Worm (Caenorhabditis elegans) whole organism, L1 larva: ENCODE data around the gene Y37E11AL.12.

ENCODE experiments used
- C16A3.4 ChIP-seq: fragments of 150-350 bp; optimal IDR thresholded peaks from 2 replicates; lab custom pipeline; 2014; ENCODE audit warnings: missing biosample characterization, missing genetic modification characterization
- F16B12.6 ChIP-seq: fragments of 150-350 bp; optimal IDR thresholded peaks from 2 replicates; lab custom pipeline; 2014; ENCODE audit warnings: missing biosample characterization, missing genetic modification characterization
- alr-1 ChIP-seq: fragments of 200-800 bp; sonication (Bioruptor generic); optimal IDR thresholded peaks from 2 replicates; lab custom pipeline; 2018; ENCODE audit warnings: borderline replicate concordance, mild to moderate bottlenecking, missing genetic modification characterization, missing compliant biosample characterization
- aly-2 ChIP-seq: fragments of 150-350 bp; optimal IDR thresholded peaks from 2 replicates; lab custom pipeline; 2014; ENCODE audit warnings: missing biosample characterization, missing genetic modification characterization
- blmp-1 ChIP-seq: fragments of 150-350 bp; optimal IDR thresholded peaks from 2 replicates; lab custom pipeline; 2014; ENCODE audit warnings: missing biosample characterization, missing genetic modification characterization
- ceh-63 ChIP-seq: fragments of 200-800 bp; sonication (Bioruptor generic); optimal IDR thresholded peaks from 2 replicates; lab custom pipeline; 2018; ENCODE audit warnings: mild to moderate bottlenecking, missing genetic modification characterization, missing compliant biosample characterization
- ceh-82 ChIP-seq, 3 experiments: fragments of 150-350 bp in 1 of 3; sonication (generic microtip) in 2 of 3; optimal IDR thresholded peaks; 2 replicates each; lab custom pipeline; 2014 to 2017; ENCODE audit warnings: missing biosample characterization in 3 of 3, missing genetic modification characterization in 3 of 3
- ceh-88 ChIP-seq: fragments of 200-800 bp; sonication (Bioruptor generic); IDR thresholded peaks from 2 replicates; pipeline ENCODE4 v1.3.6; 2022; ENCODE audit warnings: missing genetic modification characterization, missing compliant biosample characterization
- ceh-90 ChIP-seq: sonication (generic microtip); optimal IDR thresholded peaks from 2 replicates; lab custom pipeline; 2016; ENCODE audit warnings: missing genetic modification characterization, missing compliant biosample characterization
- ces-1 ChIP-seq: fragments of 150-350 bp; optimal IDR thresholded peaks from 2 replicates; lab custom pipeline; 2014; ENCODE audit warnings: missing biosample characterization, missing genetic modification reagents, missing genetic modification characterization
- dpl-1 ChIP-seq, 3 experiments: fragments of 150-350 bp in 2 of 3; sonication (generic microtip) in 1 of 3; optimal IDR thresholded peaks; 2 replicates each; lab custom pipeline; 2014 to 2017; ENCODE audit warnings: missing biosample characterization in 3 of 3, missing genetic modification characterization in 3 of 3, missing genetic modification reagents in 3 of 3
- efl-1 ChIP-seq, 4 experiments: fragments of 150-350 bp; optimal IDR thresholded peaks in 3 of 4; peaks in 1 of 4; 1 replicate in 1 of 4; 2 replicates in 3 of 4; lab custom pipeline; 2014; ENCODE audit warnings: missing biosample characterization in 2 of 4, missing genetic modification characterization in 2 of 4, missing genetic modification reagents in 2 of 4
- efl-3 ChIP-seq: fragments of 200-800 bp; sonication (Bioruptor generic); optimal IDR thresholded peaks from 2 replicates; lab custom pipeline; 2018; ENCODE audit warnings: mild to moderate bottlenecking, missing genetic modification characterization, missing compliant biosample characterization
- egl-13 ChIP-seq: sonication (generic microtip); optimal IDR thresholded peaks from 2 replicates; lab custom pipeline; 2016; ENCODE audit warnings: missing genotype, missing genetic modification reagents, missing genetic modification characterization, missing compliant biosample characterization
- elt-3 ChIP-seq, 6 experiments: fragments of 150-350 bp in 1 of 6; sonication (generic microtip); optimal IDR thresholded peaks; 2 replicates each; lab custom pipeline; 2017 to 2018; ENCODE audit warnings: missing biosample characterization in 6 of 6, missing genetic modification characterization in 6 of 6, inconsistent platforms in 1 of 6
- ets-5 ChIP-seq: fragments of 200-800 bp; sonication (Bioruptor generic); IDR thresholded peaks from 2 replicates; pipeline ENCODE4 v1.3.6; 2022; ENCODE audit warnings: missing genetic modification characterization, missing compliant biosample characterization
- fkh-10 ChIP-seq: sonication (generic microtip); optimal IDR thresholded peaks from 2 replicates; lab custom pipeline; 2017; ENCODE audit warnings: missing biosample characterization, missing genetic modification reagents, missing genetic modification characterization
- fkh-4 ChIP-seq: sonication (generic microtip); optimal IDR thresholded peaks from 2 replicates; lab custom pipeline; 2016; ENCODE audit warnings: missing compliant biosample characterization, missing genetic modification characterization, borderline replicate concordance
- fkh-8 ChIP-seq: sonication (generic microtip); optimal IDR thresholded peaks from 2 replicates; lab custom pipeline; 2016; ENCODE audit warnings: mild to moderate bottlenecking, missing genetic modification characterization, missing compliant biosample characterization
- jun-1 ChIP-seq: fragments of 150-350 bp; optimal IDR thresholded peaks from 2 replicates; lab custom pipeline; 2014; ENCODE audit warnings: missing biosample characterization, missing genetic modification reagents, missing genetic modification characterization
- lin-14 ChIP-seq: fragments of 200-800 bp; sonication (Bioruptor generic); optimal IDR thresholded peaks from 2 replicates; lab custom pipeline; 2018; ENCODE audit warnings: mild to moderate bottlenecking, missing genetic modification characterization, moderate library complexity, missing compliant biosample characterization
- lin-15B ChIP-seq: fragments of 150-350 bp; sonication (generic microtip); optimal IDR thresholded peaks from 3 replicates; lab custom pipeline; 2014; ENCODE audit warnings: missing biosample characterization, missing genetic modification characterization
- lin-35 ChIP-seq, 2 experiments: fragments of 150-350 bp; optimal IDR thresholded peaks; 2 replicates each; lab custom pipeline; 2014; ENCODE audit warnings: missing biosample characterization in 2 of 2, missing genetic modification characterization in 2 of 2, missing genetic modification reagents in 2 of 2
- lin-39 ChIP-seq: fragments of 150-350 bp; optimal IDR thresholded peaks from 2 replicates; lab custom pipeline; 2014; ENCODE audit warnings: missing biosample characterization, missing genetic modification reagents, missing genetic modification characterization
- lir-3 ChIP-seq: sonication (generic microtip); optimal IDR thresholded peaks from 2 replicates; lab custom pipeline; 2016; ENCODE audit warnings: mild to moderate bottlenecking, missing genetic modification characterization, moderate library complexity, missing compliant biosample characterization; ENCODE audit not compliant: poor library complexity
- lsy-2 ChIP-seq, 2 experiments: fragments of 150-350 bp; optimal IDR thresholded peaks; 2 replicates each; lab custom pipeline; 2014; ENCODE audit warnings: missing biosample characterization in 2 of 2, missing genetic modification characterization in 2 of 2
- mdl-1 ChIP-seq, 2 experiments: fragments of 150-350 bp; optimal IDR thresholded peaks; 2 replicates each; lab custom pipeline; 2014 to 2017; ENCODE audit warnings: missing biosample characterization in 2 of 2, missing genetic modification characterization in 2 of 2, inconsistent platforms in 1 of 2
- mep-1 ChIP-seq: fragments of 150-350 bp; optimal IDR thresholded peaks from 2 replicates; lab custom pipeline; 2014; ENCODE audit warnings: missing biosample characterization, missing genetic modification characterization
- nhr-20 ChIP-seq: sonication (generic microtip); optimal IDR thresholded peaks from 2 replicates; lab custom pipeline; 2016; ENCODE audit warnings: mild to moderate bottlenecking, missing genetic modification characterization, missing compliant biosample characterization
- nhr-71 ChIP-seq: sonication (generic microtip); optimal IDR thresholded peaks from 2 replicates; lab custom pipeline; 2016; ENCODE audit warnings: mild to moderate bottlenecking, missing genetic modification characterization, moderate library complexity, missing compliant biosample characterization
- nhr-77 ChIP-seq: fragments of 150-350 bp; optimal IDR thresholded peaks from 2 replicates; lab custom pipeline; 2014; ENCODE audit warnings: missing biosample characterization, missing genetic modification characterization
- nhr-84 ChIP-seq: sonication (generic microtip); optimal IDR thresholded peaks from 2 replicates; lab custom pipeline; 2017; ENCODE audit warnings: missing biosample characterization, missing genetic modification characterization
- nhr-85 ChIP-seq: sonication (generic microtip); peaks from one replicate; lab custom pipeline; 2016; ENCODE audit warnings: missing genetic modification characterization, inconsistent platforms, missing compliant biosample characterization
- nhr-90 ChIP-seq: sonication (generic microtip); optimal IDR thresholded peaks from 2 replicates; lab custom pipeline; 2016; ENCODE audit warnings: mild to moderate bottlenecking, missing genetic modification characterization, missing compliant biosample characterization; ENCODE audit not compliant: poor library complexity
- pqm-1 ChIP-seq: sonication (generic microtip); optimal IDR thresholded peaks from 3 replicates; lab custom pipeline; 2017; ENCODE audit warnings: missing biosample characterization, missing genetic modification characterization
- rnt-1 ChIP-seq: sonication (generic microtip); optimal IDR thresholded peaks from 2 replicates; lab custom pipeline; 2016; ENCODE audit warnings: mild to moderate bottlenecking, missing genetic modification characterization, moderate library complexity, missing compliant biosample characterization
- skn-1 ChIP-seq: fragments of 150-350 bp; optimal IDR thresholded peaks from 2 replicates; lab custom pipeline; 2014; ENCODE audit warnings: missing biosample characterization, missing genetic modification characterization
- snpc-4 ChIP-seq: fragments of 150-350 bp; optimal IDR thresholded peaks from 2 replicates; lab custom pipeline; 2014; ENCODE audit warnings: missing biosample characterization, missing genetic modification characterization
- snu-23 ChIP-seq: sonication (generic microtip); optimal IDR thresholded peaks from 2 replicates; lab custom pipeline; 2016; ENCODE audit warnings: missing genetic modification characterization, missing compliant biosample characterization
- sptf-1 ChIP-seq: fragments of 150-350 bp; optimal IDR thresholded peaks from 2 replicates; lab custom pipeline; 2014; ENCODE audit warnings: missing biosample characterization, missing genetic modification characterization
- swsn-7 ChIP-seq: sonication (generic microtip); optimal IDR thresholded peaks from 2 replicates; lab custom pipeline; 2016; ENCODE audit warnings: missing genetic modification characterization, missing compliant biosample characterization
- unc-130 ChIP-seq: fragments of 150-350 bp; optimal IDR thresholded peaks from 2 replicates; lab custom pipeline; 2017; ENCODE audit warnings: missing biosample characterization, missing genetic modification characterization, inconsistent platforms
- unc-86 ChIP-seq: sonication (generic microtip); optimal IDR thresholded peaks from 2 replicates; lab custom pipeline; 2016; ENCODE audit warnings: missing genetic modification characterization, missing compliant biosample characterization
- unc-98 ChIP-seq: fragments of 200-800 bp; sonication (Bioruptor generic); IDR thresholded peaks from 2 replicates; pipeline ENCODE4 v1.3.6; 2022; ENCODE audit warnings: missing genetic modification characterization, missing compliant biosample characterization
- vab-15 ChIP-seq: sonication (generic microtip); optimal IDR thresholded peaks from 2 replicates; lab custom pipeline; 2017; ENCODE audit warnings: missing genotype, mild to moderate bottlenecking, missing genetic modification characterization, missing compliant biosample characterization
- xbp-1 ChIP-seq: sonication (generic microtip); optimal IDR thresholded peaks from 2 replicates; lab custom pipeline; 2016; ENCODE audit warnings: missing genetic modification characterization, missing compliant biosample characterization
- zag-1 ChIP-seq: fragments of 150-350 bp; optimal IDR thresholded peaks from 2 replicates; lab custom pipeline; 2014; ENCODE audit warnings: missing biosample characterization, missing genetic modification characterization
- ztf-4 ChIP-seq: fragments of 150-350 bp; optimal IDR thresholded peaks from 2 replicates; lab custom pipeline; 2014; ENCODE audit warnings: missing biosample characterization, missing genetic modification characterization

Gene Y37E11AL.12

DNA sequence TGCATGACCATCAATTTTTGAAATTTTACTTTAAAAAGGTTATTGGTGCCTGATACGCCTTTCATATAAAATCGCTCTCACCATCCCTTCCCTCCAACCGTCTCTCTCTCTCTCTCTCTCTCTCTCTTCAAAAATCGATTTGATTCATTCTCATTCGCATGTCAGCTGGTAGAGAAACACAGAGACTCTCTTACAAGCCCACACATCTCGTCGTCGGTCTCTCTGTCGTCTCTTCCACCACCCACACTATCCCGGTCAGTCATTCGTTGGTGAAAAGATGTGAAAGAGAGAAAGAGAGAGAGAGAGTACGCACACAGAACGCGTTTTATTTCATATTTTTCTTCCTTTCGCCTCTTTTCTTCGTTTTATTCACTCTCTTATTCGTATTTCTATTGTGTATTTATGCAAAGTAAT lies 40.6 kb upstream of the Y37E11AL.12 start (continued):
- no peak for TF ChIP-seq lin-15B (tag; lab: Kevin White, UChicago)

DNA sequence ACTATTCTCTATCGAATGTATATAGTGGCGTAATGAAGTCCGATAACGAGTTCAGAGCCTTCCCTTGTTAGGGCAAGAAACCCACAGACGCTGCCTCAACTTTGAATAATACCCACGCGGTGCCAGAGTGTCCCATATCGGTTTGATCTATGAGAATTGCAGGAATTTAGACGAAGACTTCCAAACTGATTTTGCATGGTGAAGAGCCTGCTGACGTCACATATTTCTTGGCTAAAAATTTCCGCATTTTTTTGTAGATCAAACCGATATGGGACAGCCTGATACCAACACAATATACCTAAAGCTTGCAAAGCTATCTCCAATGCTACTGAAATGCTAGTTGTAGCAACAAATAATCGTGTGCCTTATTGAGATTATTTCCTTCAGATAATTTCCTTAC lies 40.1 kb upstream of the Y37E11AL.12 start:
- TF ChIP-seq unc-98 (GFP tag; lab: Robert Waterston, UW): no peak
- TF ChIP-seq efl-1 (optimal IDR thresholded peaks at IDR 0.05; lab: Kevin White, UChicago): no peak
- peak in 1 of 2 experiments; percentile 87 for TF ChIP-seq efl-1 (GFP tag; optimal IDR thresholded peaks at IDR 0.05 in 1 of 2; lab: Kevin White, UChicago)
- TF ChIP-seq ztf-4: no peak
- no peak for TF ChIP-seq jun-1 (tag; lab: Kevin White, UChicago)
- TF ChIP-seq nhr-77 (tag; lab: Kevin White, UChicago): no peak

DNA sequence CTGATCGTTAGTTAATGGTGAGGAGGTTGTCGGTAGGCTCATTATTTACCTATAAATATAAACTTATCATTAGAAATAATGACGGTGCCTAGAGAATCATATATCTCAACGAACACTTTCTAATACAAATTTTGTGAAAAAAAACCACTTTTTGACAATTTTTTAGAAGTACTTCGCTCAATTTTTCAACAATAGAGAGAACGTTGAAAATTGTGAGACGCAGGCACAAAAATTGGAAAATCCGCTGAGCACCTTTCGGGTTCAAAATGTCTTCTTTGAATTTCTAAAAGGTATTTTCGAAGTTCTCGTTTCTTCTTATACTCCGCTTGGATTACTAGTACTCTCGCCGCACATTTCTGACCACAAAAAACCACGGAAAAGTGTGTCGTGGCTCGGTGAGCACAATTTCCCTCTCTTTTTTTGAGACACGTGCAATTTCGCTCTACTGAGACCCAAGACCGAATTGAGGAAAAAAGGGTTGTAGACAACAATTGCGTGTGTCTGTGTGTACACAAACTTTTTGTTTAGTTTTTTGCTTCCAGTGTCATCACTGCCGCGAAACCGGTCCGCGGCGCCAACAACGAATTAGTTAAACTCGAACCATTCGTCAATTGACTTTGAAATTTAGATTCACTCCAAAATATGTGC lies 39.2 kb upstream of the Y37E11AL.12 start, which contains the start of gene nape-1:
TSS of gene nape-1 (minus strand) at position 51 of the 648 bp plus-strand sequence.
- TF ChIP-seq vab-15 (tag; lab: Kevin White, UChicago) (no peak), blmp-1 (no peak), nhr-85 (tag; lab: Kevin White, UChicago) (no peak), nhr-84 (tag; lab: Kevin White, UChicago) (no peak), sptf-1 (tag; lab: Kevin White, UChicago) (no peak), lir-3 (no peak), nhr-20 (peak; percentile 18), C16A3.4 (tag; lab: Kevin White, UChicago) (no peak), aly-2 (no peak), dpl-1 (GFP tag; optimal IDR thresholded peaks at IDR 0.05; lab: Kevin White, UChicago) (peak in 2 of 3 experiments; percentile 2 to 35), snpc-4 (tag; lab: Kevin White, UChicago) (no peak), unc-98 (GFP tag; lab: Robert Waterston, UW) (no peak), mep-1 (tag; lab: Kevin White, UChicago) (peak; percentile 0), ceh-82 (tag; optimal IDR thresholded peaks at IDR 0.05; lab: Kevin White, UChicago) (peak in 1 of 3 experiments; percentile 54), ets-5 (GFP tag; lab: Robert Waterston, UW) (no peak), fkh-10 (GFP tag; lab: Kevin White, UChicago) (no peak), ceh-90 (tag; lab: Kevin White, UChicago) (no peak), lin-39 (tag; lab: Kevin White, UChicago) (no peak), nhr-71 (tag; lab: Kevin White, UChicago) (peak; percentile 41), alr-1 (no peak), zag-1 (tag; lab: Kevin White, UChicago) (no peak), snu-23 (GFP tag; lab: Kevin White, UChicago) (peak; percentile 31), lin-15B (tag; lab: Kevin White, UChicago) (peak; percentile 34), ces-1 (GFP tag; lab: Kevin White, UChicago) (no peak), ceh-63 (GFP tag; lab: Kevin White, UChicago) (no peak), unc-130 (tag; lab: Kevin White, UChicago) (no peak), fkh-8 (tag; lab: Kevin White, UChicago) (peak; percentile 47), mdl-1 (tag; optimal IDR thresholded peaks at IDR 0.05; lab: Kevin White, UChicago) (peak in 1 of 2 experiments; percentile 64), elt-3 (tag; optimal IDR thresholded peaks at IDR 0.05; lab: Kevin White, UChicago) (no peak), lsy-2 (tag; optimal IDR thresholded peaks at IDR 0.05; lab: Kevin White, UChicago) (peak in 1 of 2 experiments; percentile 64), nhr-90 (tag; lab: Kevin White, UChicago) (no peak), pqm-1 (tag; lab: Kevin White, UChicago) (no peak), unc-86 (no peak), xbp-1 (tag; lab: Kevin White, UChicago) (peak; percentile 5), lin-35 (GFP tag; optimal IDR thresholded peaks at IDR 0.05; lab: Kevin White, UChicago) (peak; percentile 18 to 46), egl-13 (tag; lab: Kevin White, UChicago) (no peak), skn-1 (tag; lab: Kevin White, UChicago) (no peak), ceh-88 (GFP tag; lab: Robert Waterston, UW) (no peak), swsn-7 (tag; lab: Kevin White, UChicago) (peak; percentile 10), lin-14 (GFP tag; lab: Kevin White, UChicago) (peak; percentile 81), efl-3 (no peak), F16B12.6 (tag; lab: Kevin White, UChicago) (peak; percentile 24), fkh-4 (tag; lab: Kevin White, UChicago) (no peak), rnt-1 (tag; lab: Kevin White, UChicago) (no peak)
